Worm (Caenorhabditis elegans) whole organism, early embryonic: Measurements from ENCODE around the gene T28F12.1.
"Not testable (repeated sequence)": the region's sequence is repeated elsewhere in the genome, so short reads cannot be mapped to it uniquely, and the experiment has no call there.

Experiments
- B0310.2 ChIP-seq: sonication (generic microtip); optimal IDR thresholded peaks from 2 replicates; lab custom pipeline; 2016; ENCODE audit warnings: mild to moderate bottlenecking, missing genetic modification characterization, missing compliant biosample characterization
- F13C5.2 ChIP-seq: sonication (generic microtip); optimal IDR thresholded peaks from 2 replicates; lab custom pipeline; 2017; ENCODE audit warnings: mild to moderate bottlenecking, missing genetic modification characterization, inconsistent platforms, missing compliant biosample characterization
- aly-1 ChIP-seq: sonication (generic microtip); optimal IDR thresholded peaks from 2 replicates; lab custom pipeline; 2016; ENCODE audit warnings: missing genetic modification characterization, missing compliant biosample characterization
- ama-1 ChIP-seq: fragments of 150-350 bp; optimal IDR thresholded peaks from 2 replicates; lab custom pipeline; 2014
- ceh-13 ChIP-seq: fragments of 200-800 bp; sonication (Bioruptor generic); optimal IDR thresholded peaks from 2 replicates; lab custom pipeline; 2018; ENCODE audit warnings: mild to moderate bottlenecking, missing genetic modification characterization, missing compliant biosample characterization
- ceh-36 ChIP-seq: sonication (generic microtip); optimal IDR thresholded peaks from 2 replicates; lab custom pipeline; 2016; ENCODE audit warnings: missing genetic modification characterization, inconsistent platforms, missing compliant biosample characterization
- ets-7 ChIP-seq: sonication (generic microtip); optimal IDR thresholded peaks from 2 replicates; lab custom pipeline; 2016; ENCODE audit warnings: missing genotype, missing genetic modification characterization, missing compliant biosample characterization
- flt-1 ChIP-seq: fragments of 200-800 bp; sonication (Bioruptor generic); IDR thresholded peaks from 2 replicates; pipeline ENCODE4 v1.3.6; 2022; ENCODE audit warnings: missing genetic modification characterization, missing compliant biosample characterization
- hmbx-1 ChIP-seq: sonication (generic microtip); optimal IDR thresholded peaks from 2 replicates; lab custom pipeline; 2016; ENCODE audit warnings: mild to moderate bottlenecking, missing genetic modification characterization, missing compliant biosample characterization
- hmg-4 ChIP-seq: fragments of 200-800 bp; sonication (Bioruptor generic); optimal IDR thresholded peaks from 2 replicates; lab custom pipeline; 2018; ENCODE audit warnings: mild to moderate bottlenecking, missing genetic modification characterization, missing compliant biosample characterization
- hnd-1 ChIP-seq: sonication (generic microtip); optimal IDR thresholded peaks from 2 replicates; lab custom pipeline; 2016; ENCODE audit warnings: missing genetic modification characterization, missing compliant biosample characterization
- pes-1 ChIP-seq: fragments of 200-800 bp; sonication (Bioruptor generic); IDR thresholded peaks from 2 replicates; pipeline ENCODE4 v1.3.6; 2022; ENCODE audit warnings: missing genetic modification reagents, missing genetic modification characterization, missing compliant biosample characterization
- scrt-1 ChIP-seq: fragments of 200-800 bp; sonication (Bioruptor generic); IDR thresholded peaks from 2 replicates; pipeline ENCODE4 v1.3.6; 2022; ENCODE audit warnings: missing genetic modification characterization, missing compliant biosample characterization
- sea-1 ChIP-seq: fragments of 200-800 bp; sonication (Bioruptor generic); conservative IDR thresholded peaks from 2 replicates; pipeline ENCODE4 v1.3.6; 2022; ENCODE audit warnings: missing genetic modification characterization, missing compliant biosample characterization
- tbx-11 ChIP-seq: fragments of 200-800 bp; sonication (Bioruptor generic); IDR thresholded peaks from 2 replicates; pipeline ENCODE4 v1.3.6; 2022; ENCODE audit warnings: missing genetic modification characterization, missing compliant biosample characterization
- tbx-37 ChIP-seq: fragments of 200-800 bp; sonication (Bioruptor generic); conservative IDR thresholded peaks from 2 replicates; pipeline ENCODE4 v1.3.6; 2022; ENCODE audit warnings: missing genetic modification reagents, missing genetic modification characterization, missing compliant biosample characterization
- tra-4 ChIP-seq: sonication (generic microtip); optimal IDR thresholded peaks from 2 replicates; lab custom pipeline; 2017; ENCODE audit warnings: missing genetic modification characterization, missing compliant biosample characterization

T28F12.1 gene

ce11 chrV:4512733-4513132, at the start of gene T28F12.1:
TSS of gene T28F12.1 (plus strand) at chrV:4513033.
- TF ChIP-seq ama-1 (lab: Kevin White, UChicago) (no peak), ceh-13 (GFP tag; lab: Kevin White, UChicago) (no peak), tbx-11 (GFP tag; lab: Robert Waterston, UW) (no peak), tbx-37 (GFP tag; lab: Robert Waterston, UW) (no peak), hmbx-1 (tag; lab: Kevin White, UChicago) (no peak), sea-1 (no peak), flt-1 (GFP tag; lab: Robert Waterston, UW) (no peak), pes-1 (GFP tag; lab: Robert Waterston, UW) (no peak), tra-4 (no peak), ets-7 (tag; lab: Kevin White, UChicago) (no peak), aly-1 (no peak), hmg-4 (GFP tag; lab: Kevin White, UChicago) (no peak), ceh-36 (tag; lab: Kevin White, UChicago) (no peak), B0310.2 (tag; lab: Kevin White, UChicago) (no peak), scrt-1 (GFP tag; lab: Robert Waterston, UW) (no peak), hnd-1 (tag; lab: Kevin White, UChicago) (no peak), F13C5.2 (no peak)

- TF ChIP-seq sea-1 (no peak), aly-1 (no peak), ama-1 (lab: Kevin White, UChicago) (no peak), tbx-37 (GFP tag; lab: Robert Waterston, UW) (no peak), F13C5.2 (no peak), hmg-4 (GFP tag; lab: Kevin White, UChicago) (no peak), ceh-36 (tag; lab: Kevin White, UChicago) (no peak), ceh-13 (GFP tag; lab: Kevin White, UChicago) (no peak)
These were observed 41.8 kb upstream of the T28F12.1 start, which contains the start of gene T08H10.3 for ce11 chrV:4471065-4471464. TSS of gene T08H10.3 (plus strand) at chrV:4471365.

ce11 chrV:4474543-4474942, 38.3 kb upstream of the T28F12.1 start, which contains the start of gene str-35:
TSS of gene str-35 (plus strand) at chrV:4474843.
- not testable (repeated sequence) for TF ChIP-seq flt-1 (GFP tag; lab: Robert Waterston, UW); ets-7 (tag; lab: Kevin White, UChicago); B0310.2 (tag; lab: Kevin White, UChicago)

- no peak for TF ChIP-seq F13C5.2
- TF ChIP-seq scrt-1 (GFP tag; lab: Robert Waterston, UW): no peak
- TF ChIP-seq tbx-11 (GFP tag; lab: Robert Waterston, UW): no peak
- no peak for TF ChIP-seq ceh-36 (tag; lab: Kevin White, UChicago)
- no peak for TF ChIP-seq sea-1
These were observed 31.0 kb upstream of the T28F12.1 start for ce11 chrV:4481823-4482222.

- no peak for TF ChIP-seq tra-4
- TF ChIP-seq ama-1 (lab: Kevin White, UChicago): no peak
- TF ChIP-seq ceh-13 (GFP tag; lab: Kevin White, UChicago): no peak
- no peak for TF ChIP-seq F13C5.2
- TF ChIP-seq hmbx-1 (tag; lab: Kevin White, UChicago): no peak
- TF ChIP-seq B0310.2 (tag; lab: Kevin White, UChicago): no peak
- no peak for TF ChIP-seq hmg-4 (GFP tag; lab: Kevin White, UChicago)
- no peak for TF ChIP-seq ceh-36 (tag; lab: Kevin White, UChicago)
- no peak for TF ChIP-seq tbx-11 (GFP tag; lab: Robert Waterston, UW)
- TF ChIP-seq aly-1: no peak
- TF ChIP-seq flt-1 (GFP tag; lab: Robert Waterston, UW): no peak
- TF ChIP-seq scrt-1 (GFP tag; lab: Robert Waterston, UW): no peak
- TF ChIP-seq sea-1: no peak
These were observed 29.8 kb upstream of the T28F12.1 start, which contains the start of gene exc-15 for ce11 chrV:4483049-4483507. TSS of gene exc-15 (plus strand) at chrV:4483459.

- TF ChIP-seq ama-1 (lab: Kevin White, UChicago): no peak
- TF ChIP-seq ets-7 (tag; lab: Kevin White, UChicago): no peak
- no peak for TF ChIP-seq hmg-4 (GFP tag; lab: Kevin White, UChicago)
- no peak for TF ChIP-seq ceh-36 (tag; lab: Kevin White, UChicago)
- no peak for TF ChIP-seq B0310.2 (tag; lab: Kevin White, UChicago)
- no peak for TF ChIP-seq tbx-11 (GFP tag; lab: Robert Waterston, UW)
- no peak for TF ChIP-seq tra-4
These were observed 26.2 kb upstream of the T28F12.1 start for ce11 chrV:4486626-4487025.

- no peak for TF ChIP-seq flt-1 (GFP tag; lab: Robert Waterston, UW)
- TF ChIP-seq tbx-37 (GFP tag; lab: Robert Waterston, UW): no peak
These were observed 24.9 kb upstream of the T28F12.1 start for ce11 chrV:4487888-4488287.

- no peak for TF ChIP-seq aly-1
- no peak for TF ChIP-seq B0310.2 (tag; lab: Kevin White, UChicago)
These were observed 23.8 kb upstream of the T28F12.1 start for ce11 chrV:4488989-4489388.

ce11 chrV:4489893-4490292, 22.9 kb upstream of the T28F12.1 start:
- TF ChIP-seq tra-4 (no peak), scrt-1 (GFP tag; lab: Robert Waterston, UW) (no peak), ama-1 (lab: Kevin White, UChicago) (no peak), F13C5.2 (no peak), ceh-13 (GFP tag; lab: Kevin White, UChicago) (no peak), hmg-4 (GFP tag; lab: Kevin White, UChicago) (no peak), B0310.2 (tag; lab: Kevin White, UChicago) (no peak), tbx-11 (GFP tag; lab: Robert Waterston, UW) (no peak), ets-7 (tag; lab: Kevin White, UChicago) (no peak), tbx-37 (GFP tag; lab: Robert Waterston, UW) (no peak), sea-1 (no peak), aly-1 (no peak), hmbx-1 (tag; lab: Kevin White, UChicago) (no peak), pes-1 (GFP tag; lab: Robert Waterston, UW) (no peak)
